Fruit fly (Drosophila melanogaster) whole organism, prepupa: Measurements from ENCODE around the gene Nup93-1.

Experiments
- Blimp-1 ChIP-seq: fragments of 200-800 bp; sonication (Bioruptor generic); optimal IDR thresholded peaks from 3 replicates; lab custom pipeline; 2017; ENCODE audit warnings: missing biosample characterization, missing genetic modification characterization, mild to moderate bottlenecking, moderate library complexity, missing genetic modification reagents
- CG10631 ChIP-seq: fragments of 200-800 bp; sonication (Bioruptor generic); optimal IDR thresholded peaks from 2 replicates; lab custom pipeline; 2016; ENCODE audit warnings: missing biosample characterization, missing genetic modification characterization
- CG10669 ChIP-seq: fragments of 200-800 bp; sonication (Bioruptor generic); optimal IDR thresholded peaks from 3 replicates; lab custom pipeline; 2018; ENCODE audit warnings: missing biosample characterization, mild to moderate bottlenecking, missing genetic modification characterization, moderate library complexity
- CG11902 ChIP-seq: fragments of 200-800 bp; sonication (Bioruptor generic); optimal IDR thresholded peaks from 3 replicates; lab custom pipeline; 2016; ENCODE audit warnings: missing biosample characterization, missing genetic modification characterization
- CG15336 ChIP-seq: fragments of 200-800 bp; sonication (Bioruptor generic); IDR thresholded peaks from 2 replicates; pipeline ENCODE4 v1.3.6; 2022; ENCODE audit warnings: missing biosample characterization, missing genetic modification characterization
- CG1621 ChIP-seq: fragments of 200-800 bp; sonication (Bioruptor generic); optimal IDR thresholded peaks from 3 replicates; lab custom pipeline; 2018; ENCODE audit warnings: missing biosample characterization, mild to moderate bottlenecking, missing genetic modification characterization
- CG16779 ChIP-seq: fragments of 200-800 bp; sonication (Bioruptor generic); optimal IDR thresholded peaks from 3 replicates; lab custom pipeline; 2017; ENCODE audit warnings: missing biosample characterization, mild to moderate bottlenecking, missing genetic modification characterization
- CG3032 ChIP-seq: fragments of 200-800 bp; optimal IDR thresholded peaks from 2 replicates; lab custom pipeline; 2019; ENCODE audit warnings: missing biosample characterization, mild to moderate bottlenecking, missing genetic modification characterization, moderate library complexity
- CG31627 ChIP-seq: fragments of 200-800 bp; sonication (Bioruptor generic); optimal IDR thresholded peaks from 3 replicates; lab custom pipeline; 2016; ENCODE audit warnings: missing biosample characterization, missing genetic modification characterization
- CG32006 ChIP-seq: fragments of 200-800 bp; sonication (Bioruptor generic); optimal IDR thresholded peaks from 3 replicates; lab custom pipeline; 2017; ENCODE audit warnings: missing biosample characterization, mild to moderate bottlenecking, missing genetic modification characterization
- CG34406 ChIP-seq: fragments of 200-800 bp; sonication (Bioruptor generic); optimal IDR thresholded peaks from 3 replicates; lab custom pipeline; 2016; ENCODE audit warnings: missing biosample characterization, missing genetic modification characterization
- CG3919 ChIP-seq: fragments of 200-800 bp; sonication (Bioruptor generic); optimal IDR thresholded peaks from 3 replicates; lab custom pipeline; 2016; ENCODE audit warnings: missing biosample characterization, missing genetic modification characterization
- CG4318 ChIP-seq: fragments of 200-800 bp; sonication (Bioruptor generic); optimal IDR thresholded peaks from 3 replicates; lab custom pipeline; 2017; ENCODE audit warnings: missing biosample characterization, mild to moderate bottlenecking, missing genetic modification characterization
- CG6163 ChIP-seq: fragments of 200-800 bp; sonication (Bioruptor generic); IDR thresholded peaks from 3 replicates; pipeline ENCODE4 v1.3.6; 2022; ENCODE audit warnings: missing biosample characterization, missing genetic modification characterization
- CG6276 ChIP-seq: fragments of 200-800 bp; sonication (Bioruptor generic); optimal IDR thresholded peaks from 2 replicates; lab custom pipeline; 2017; ENCODE audit warnings: missing biosample characterization, mild to moderate bottlenecking, missing genetic modification characterization
- CG6808 ChIP-seq: fragments of 200-800 bp; sonication (Bioruptor generic); optimal IDR thresholded peaks from 3 replicates; lab custom pipeline; 2017; ENCODE audit warnings: missing biosample characterization, missing genetic modification characterization, mild to moderate bottlenecking, moderate library complexity, missing genetic modification reagents
- CG7368 ChIP-seq: fragments of 200-800 bp; sonication (Bioruptor generic); optimal IDR thresholded peaks from 3 replicates; lab custom pipeline; 2016; ENCODE audit warnings: missing biosample characterization, missing genetic modification characterization
- CG8632 ChIP-seq: fragments of 200-800 bp; sonication (Bioruptor generic); optimal IDR thresholded peaks from 3 replicates; lab custom pipeline; 2016; ENCODE audit warnings: missing biosample characterization, missing genetic modification characterization
- CG9139 ChIP-seq: fragments of 200-800 bp; sonication (Bioruptor generic); optimal IDR thresholded peaks from 3 replicates; lab custom pipeline; 2017; ENCODE audit warnings: missing biosample characterization, mild to moderate bottlenecking, missing genetic modification characterization
- Eip75B ChIP-seq: fragments of 200-800 bp; sonication (Bioruptor generic); optimal IDR thresholded peaks from 3 replicates; lab custom pipeline; 2016; ENCODE audit warnings: missing biosample characterization, missing genetic modification characterization
- Eip93F ChIP-seq: fragments of 200-800 bp; sonication (Bioruptor generic); optimal IDR thresholded peaks from 2 replicates; lab custom pipeline; 2016; ENCODE audit warnings: missing biosample characterization, mild to moderate bottlenecking, missing genetic modification characterization
- Ets21C ChIP-seq: fragments of 200-800 bp; sonication (Bioruptor generic); optimal IDR thresholded peaks from 3 replicates; lab custom pipeline; 2016; ENCODE audit warnings: missing biosample characterization, missing genetic modification characterization
- Ets96B ChIP-seq: fragments of 200-800 bp; optimal IDR thresholded peaks from 2 replicates; lab custom pipeline; 2019; ENCODE audit warnings: missing biosample characterization, mild to moderate bottlenecking, missing genetic modification characterization, moderate library complexity
- Gug ChIP-seq: fragments of 200-800 bp; sonication (Bioruptor generic); IDR thresholded peaks from 2 replicates; pipeline ENCODE4 v1.3.6; 2022; ENCODE audit warnings: missing biosample characterization, missing genetic modification characterization
- Hr38 ChIP-seq: sonication (Bioruptor generic); optimal IDR thresholded peaks from 2 replicates; lab custom pipeline; 2016; ENCODE audit warnings: missing biosample characterization, missing genetic modification characterization
- Hr39 ChIP-seq: fragments of 200-800 bp; sonication (Bioruptor generic); optimal IDR thresholded peaks from 2 replicates; lab custom pipeline; 2016; ENCODE audit warnings: missing biosample characterization, missing genetic modification characterization
- Hr4 ChIP-seq: fragments of 200-800 bp; sonication (Bioruptor generic); optimal IDR thresholded peaks from 3 replicates; lab custom pipeline; 2016; ENCODE audit warnings: missing biosample characterization, missing genetic modification characterization
- Lpt ChIP-seq: fragments of 200-800 bp; sonication (Bioruptor generic); optimal IDR thresholded peaks from 3 replicates; lab custom pipeline; 2016; ENCODE audit warnings: missing biosample characterization, missing genetic modification characterization
- OdsH ChIP-seq: fragments of 200-800 bp; sonication (Bioruptor generic); optimal IDR thresholded peaks from 3 replicates; lab custom pipeline; 2016; ENCODE audit warnings: missing biosample characterization, missing genetic modification characterization
- Sox102F ChIP-seq: fragments of 200-800 bp; sonication (Bioruptor generic); optimal IDR thresholded peaks from 2 replicates; lab custom pipeline; 2016; ENCODE audit warnings: missing biosample characterization, mild to moderate bottlenecking, missing genetic modification characterization
- Sox14 ChIP-seq: fragments of 200-800 bp; sonication (Bioruptor generic); optimal IDR thresholded peaks from 3 replicates; lab custom pipeline; 2016; ENCODE audit warnings: missing biosample characterization, missing genetic modification characterization
- Sox15 ChIP-seq: fragments of 200-800 bp; sonication (Bioruptor generic); optimal IDR thresholded peaks from 3 replicates; lab custom pipeline; 2016; ENCODE audit warnings: missing biosample characterization, missing genetic modification characterization
- achi ChIP-seq: fragments of 200-800 bp; sonication (Bioruptor generic); optimal IDR thresholded peaks from 3 replicates; lab custom pipeline; 2016; ENCODE audit warnings: missing biosample characterization, missing genetic modification characterization
- acj6 ChIP-seq: fragments of 200-800 bp; sonication (Bioruptor generic); optimal IDR thresholded peaks from 3 replicates; lab custom pipeline; 2016; ENCODE audit warnings: missing biosample characterization, missing genetic modification characterization
- cyc ChIP-seq: fragments of 200-800 bp; sonication (Bioruptor generic); optimal IDR thresholded peaks from 3 replicates; lab custom pipeline; 2016; ENCODE audit warnings: missing biosample characterization, missing genetic modification characterization
- dac ChIP-seq: fragments of 200-800 bp; sonication (Bioruptor generic); optimal IDR thresholded peaks from 2 replicates; lab custom pipeline; 2017; ENCODE audit warnings: missing biosample characterization, mild to moderate bottlenecking, missing genetic modification characterization
- dsx ChIP-seq: fragments of 200-800 bp; optimal IDR thresholded peaks from 3 replicates; lab custom pipeline; 2019; ENCODE audit warnings: missing biosample characterization, mild to moderate bottlenecking, missing genetic modification characterization, moderate library complexity; ENCODE audit not compliant: poor library complexity, severe bottlenecking
- esn ChIP-seq: fragments of 200-800 bp; sonication (Bioruptor generic); optimal IDR thresholded peaks from 2 replicates; lab custom pipeline; 2016; ENCODE audit warnings: missing biosample characterization, mild to moderate bottlenecking, missing genetic modification characterization, moderate library complexity
- fd59A ChIP-seq: fragments of 200-800 bp; sonication (Bioruptor generic); optimal IDR thresholded peaks from 2 replicates; lab custom pipeline; 2017; ENCODE audit warnings: missing biosample characterization, mild to moderate bottlenecking, missing genetic modification characterization, missing genetic modification reagents
- fd85E ChIP-seq: fragments of 200-800 bp; sonication (Bioruptor generic); optimal IDR thresholded peaks from 3 replicates; lab custom pipeline; 2016; ENCODE audit warnings: missing biosample characterization, missing genetic modification characterization
- fkh ChIP-seq: fragments of 200-800 bp; sonication (Bioruptor generic); optimal IDR thresholded peaks from 3 replicates; lab custom pipeline; 2017; ENCODE audit warnings: missing biosample characterization, mild to moderate bottlenecking, missing genetic modification characterization, moderate library complexity
- lz ChIP-seq: fragments of 200-800 bp; sonication (Bioruptor generic); optimal IDR thresholded peaks from 3 replicates; lab custom pipeline; 2016; ENCODE audit warnings: missing biosample characterization, missing genetic modification characterization
- pdm3 ChIP-seq: fragments of 200-800 bp; sonication (Bioruptor generic); optimal IDR thresholded peaks from 3 replicates; lab custom pipeline; 2016; ENCODE audit warnings: missing biosample characterization, missing genetic modification characterization
- salr ChIP-seq, 2 experiments: fragments of 200-800 bp; sonication (Bioruptor generic); optimal IDR thresholded peaks; 3 replicates each; lab custom pipeline; 2016 to 2018; ENCODE audit warnings: missing biosample characterization in 2 of 2, missing genetic modification characterization in 2 of 2, mild to moderate bottlenecking in 1 of 2
- spab ChIP-seq: fragments of 200-800 bp; sonication (Bioruptor generic); optimal IDR thresholded peaks from 2 replicates; lab custom pipeline; 2017; ENCODE audit warnings: missing biosample characterization, mild to moderate bottlenecking, missing genetic modification characterization, missing genetic modification reagents
- ss ChIP-seq, 2 experiments: fragments of 200-800 bp; sonication (Bioruptor generic); optimal IDR thresholded peaks; 2 replicates in 1 of 2; 3 replicates in 1 of 2; lab custom pipeline; 2017 to 2018; ENCODE audit warnings: mild to moderate bottlenecking in 2 of 2, missing biosample characterization in 2 of 2, missing genetic modification characterization in 2 of 2, moderate library complexity in 1 of 2
- topi ChIP-seq: fragments of 200-800 bp; sonication (Bioruptor generic); optimal IDR thresholded peaks from 3 replicates; lab custom pipeline; 2016; ENCODE audit warnings: missing biosample characterization, missing genetic modification characterization
- vri ChIP-seq: fragments of 200-800 bp; sonication (Bioruptor generic); optimal IDR thresholded peaks from 3 replicates; lab custom pipeline; 2016; ENCODE audit warnings: missing biosample characterization, mild to moderate bottlenecking, missing genetic modification characterization

Nup93-1 gene

dm6 chrX:13797538-13797937, 25.1 kb upstream of the Nup93-1 start, which contains the start of gene CG10996:
Gene CG10996, minus strand, starts transcription at chrX:13797638.
- TF ChIP-seq CG6808 (GFP tag; lab: Kevin White, UChicago) (no peak), Eip93F (no peak), Gug (GFP tag; lab: Robert Waterston, UW) (no peak), fkh (GFP tag; lab: Kevin White, UChicago) (no peak), dsx (GFP tag; lab: Kevin White, UChicago) (no peak), CG7368 (no peak), CG15336 (GFP tag; lab: Robert Waterston, UW) (no peak), CG34406 (no peak), OdsH (GFP tag; lab: Kevin White, UChicago) (no peak), CG1621 (tag; lab: Kevin White, UChicago) (no peak), Ets96B (no peak), esn (GFP tag; lab: Kevin White, UChicago) (no peak), Sox14 (GFP tag; lab: Kevin White, UChicago) (no peak), CG10669 (GFP tag; lab: Kevin White, UChicago) (no peak), Lpt (GFP tag; lab: Kevin White, UChicago) (no peak), vri (GFP tag; lab: Kevin White, UChicago) (no peak)

DNA sequence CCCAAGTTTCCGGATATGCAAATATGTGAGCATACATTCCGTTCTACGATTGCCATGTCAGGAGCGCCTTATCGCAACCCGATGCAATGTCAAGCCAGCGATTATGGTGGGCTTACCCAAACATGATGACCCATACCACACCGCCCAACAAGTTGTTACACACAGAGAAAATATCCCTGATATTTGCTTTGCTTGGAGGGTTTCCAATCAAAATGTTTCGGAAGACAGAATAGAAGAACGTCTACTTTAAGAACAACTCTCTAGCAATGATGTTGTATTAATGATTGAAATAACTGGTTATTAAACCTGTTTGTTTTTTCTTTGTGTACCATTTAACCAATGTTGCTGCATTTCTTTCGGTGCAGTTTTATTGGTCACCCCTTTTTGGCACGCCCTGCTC, 21.9 kb upstream of the Nup93-1 start:
- TF ChIP-seq Gug (GFP tag; lab: Robert Waterston, UW) (no peak), CG16779 (no peak), lz (GFP tag; lab: Kevin White, UChicago) (peak; percentile 14), Sox102F (GFP tag; lab: Kevin White, UChicago) (peak; percentile 22), Hr4 (GFP tag; lab: Kevin White, UChicago) (no peak), CG11902 (no peak), CG4318 (GFP tag; lab: Kevin White, UChicago) (no peak), CG6276 (GFP tag; lab: Kevin White, UChicago) (no peak), pdm3 (GFP tag; lab: Kevin White, UChicago) (no peak), OdsH (GFP tag; lab: Kevin White, UChicago) (no peak), CG1621 (tag; lab: Kevin White, UChicago) (no peak), cyc (GFP tag; lab: Kevin White, UChicago) (peak; percentile 26), CG3919 (GFP tag; lab: Kevin White, UChicago) (no peak), Sox15 (GFP tag; lab: Kevin White, UChicago) (no peak), CG10631 (peak; percentile 6), CG3032 (tag; lab: Kevin White, UChicago) (no peak), fd85E (no peak), CG9139 (GFP tag; lab: Kevin White, UChicago) (no peak), spab (no peak), CG34406 (peak; percentile 6), CG15336 (GFP tag; lab: Robert Waterston, UW) (no peak), achi (GFP tag; lab: Kevin White, UChicago) (no peak), CG8632 (GFP tag; lab: Kevin White, UChicago) (no peak), CG31627 (peak; percentile 24), Eip75B (no peak), ss (GFP tag; optimal IDR thresholded peaks at IDR 0.05; lab: Kevin White, UChicago) (no peak), Hr38 (GFP tag; lab: Kevin White, UChicago) (no peak), acj6 (GFP tag; lab: Kevin White, UChicago) (peak; percentile 11), Ets96B (no peak), topi (GFP tag; lab: Kevin White, UChicago) (no peak), Eip93F (no peak), CG6163 (GFP tag; lab: Robert Waterston, UW) (no peak; the same call in 2 of the 3 replicates), Ets21C (GFP tag; lab: Kevin White, UChicago) (peak; percentile 7), dac (GFP tag; lab: Kevin White, UChicago) (no peak), fd59A (no peak), Lpt (GFP tag; lab: Kevin White, UChicago) (no peak), CG7368 (no peak), dsx (GFP tag; lab: Kevin White, UChicago) (no peak), CG6808 (GFP tag; lab: Kevin White, UChicago) (no peak), CG32006 (GFP tag; lab: Kevin White, UChicago) (no peak), Sox14 (GFP tag; lab: Kevin White, UChicago) (peak; percentile 12), Blimp-1 (no peak), fkh (GFP tag; lab: Kevin White, UChicago) (no peak), Hr39 (GFP tag; lab: Kevin White, UChicago) (peak; percentile 24), salr (GFP tag; optimal IDR thresholded peaks at IDR 0.05; lab: Kevin White, UChicago) (no peak)
